Fruit fly (Drosophila melanogaster) whole organism, embryonic: ENCODE measurements around the gene CG45049.

Experiments
- Atf3 ChIP-seq: fragments of 200-800 bp; sonication (Bioruptor generic); optimal IDR thresholded peaks from 3 replicates; lab custom pipeline; 2016; ENCODE audit warnings: missing biosample characterization, missing genetic modification characterization
- CG10147 ChIP-seq: fragments of 200-800 bp; sonication (Bioruptor generic); optimal IDR thresholded peaks from 2 replicates; lab custom pipeline; 2019; ENCODE audit warnings: missing biosample characterization, mild to moderate bottlenecking, missing genetic modification characterization, moderate library complexity
- CG11085 ChIP-seq: fragments of 200-800 bp; sonication (Bioruptor generic); IDR thresholded peaks from 2 replicates; pipeline ENCODE4 v1.3.6; 2022; ENCODE audit warnings: missing biosample characterization, missing genetic modification characterization
- CG13775 ChIP-seq: fragments of 200-800 bp; sonication (Bioruptor generic); optimal IDR thresholded peaks from 3 replicates; lab custom pipeline; 2017; ENCODE audit warnings: missing biosample characterization, mild to moderate bottlenecking, missing genetic modification characterization
- CG17328 ChIP-seq: fragments of 200-800 bp; sonication (Bioruptor generic); IDR thresholded peaks from 2 replicates; pipeline ENCODE4 v1.3.6; 2022; ENCODE audit warnings: missing biosample characterization, missing genetic modification characterization
- CG17359 ChIP-seq: fragments of 200-800 bp; sonication (Bioruptor generic); optimal IDR thresholded peaks from 3 replicates; lab custom pipeline; 2018; ENCODE audit warnings: missing biosample characterization, mild to moderate bottlenecking, missing genetic modification characterization, moderate library complexity
- CG17361 ChIP-seq: fragments of 200-800 bp; sonication (Bioruptor generic); IDR thresholded peaks from 3 replicates; pipeline ENCODE4 v1.3.6; 2022; ENCODE audit warnings: missing biosample characterization, missing genetic modification characterization
- CG17568 ChIP-seq: fragments of 200-800 bp; sonication (Bioruptor generic); optimal IDR thresholded peaks from 2 replicates; lab custom pipeline; 2018; ENCODE audit warnings: missing biosample characterization, mild to moderate bottlenecking, missing genetic modification characterization, moderate library complexity
- CG33557 ChIP-seq: fragments of 200-800 bp; sonication (Bioruptor generic); optimal IDR thresholded peaks from 2 replicates; lab custom pipeline; 2019; ENCODE audit warnings: missing biosample characterization, mild to moderate bottlenecking, missing genetic modification characterization, moderate library complexity
- CG34224 ChIP-seq: fragments of 200-800 bp; sonication (Bioruptor generic); IDR thresholded peaks from 3 replicates; pipeline ENCODE4 v1.3.6; 2022; ENCODE audit warnings: missing biosample characterization, missing genetic modification characterization; ENCODE audit not compliant: partially characterized antibody
- CG42726 ChIP-seq: fragments of 200-800 bp; sonication (Bioruptor generic); IDR thresholded peaks from 2 replicates; pipeline ENCODE4 v1.3.6; 2022; ENCODE audit warnings: missing biosample characterization, missing genetic modification characterization; ENCODE audit not compliant: partially characterized antibody
- CG4404 ChIP-seq: fragments of 200-800 bp; sonication (Bioruptor generic); IDR thresholded peaks from 2 replicates; pipeline ENCODE4 v1.3.6; 2022; ENCODE audit warnings: missing biosample characterization, missing genetic modification characterization
- CG5245 ChIP-seq: fragments of 200-800 bp; sonication (Bioruptor generic); optimal IDR thresholded peaks from 3 replicates; lab custom pipeline; 2016; ENCODE audit warnings: missing biosample characterization, missing genetic modification characterization
- CG7928 ChIP-seq: fragments of 200-800 bp; sonication (Bioruptor generic); optimal IDR thresholded peaks from 2 replicates; lab custom pipeline; 2017; ENCODE audit warnings: missing biosample characterization, mild to moderate bottlenecking, missing genetic modification characterization
- CG8290 ChIP-seq, 3 experiments: fragments of 200-800 bp; sonication (Bioruptor generic); optimal IDR thresholded peaks; 2 replicates each; lab custom pipeline; 2016 to 2019; ENCODE audit warnings: missing biosample characterization in 3 of 3, missing genetic modification characterization in 3 of 3, mild to moderate bottlenecking in 2 of 3, moderate library complexity in 1 of 3
- CG8359 ChIP-seq: fragments of 200-800 bp; sonication (Bioruptor generic); optimal IDR thresholded peaks from 2 replicates; lab custom pipeline; 2017; ENCODE audit warnings: missing biosample characterization, mild to moderate bottlenecking, missing genetic modification characterization, borderline replicate concordance
- D19A ChIP-seq: fragments of 200-800 bp; optimal IDR thresholded peaks from 3 replicates; lab custom pipeline; 2019; ENCODE audit warnings: missing biosample characterization, mild to moderate bottlenecking, missing genetic modification characterization, moderate library complexity
- Drgx ChIP-seq: fragments of 200-800 bp; sonication (Bioruptor generic); IDR thresholded peaks from 2 replicates; pipeline ENCODE4 v1.3.6; 2022; ENCODE audit warnings: missing biosample characterization, missing genetic modification characterization
- E2f2 ChIP-seq: fragments of 200-800 bp; sonication (Bioruptor generic); IDR thresholded peaks from 2 replicates; pipeline ENCODE4 v1.3.6; 2022; ENCODE audit warnings: missing biosample characterization, missing genetic modification characterization
- Elba2 ChIP-seq: fragments of 200-800 bp; sonication (Bioruptor generic); optimal IDR thresholded peaks from 3 replicates; lab custom pipeline; 2016; ENCODE audit warnings: missing biosample characterization, missing genetic modification characterization
- GATAe ChIP-seq: fragments of 200-800 bp; sonication (Bioruptor generic); conservative IDR thresholded peaks from 2 replicates; pipeline ENCODE4 v1.3.6; 2022; ENCODE audit warnings: missing biosample characterization, missing genetic modification characterization
- Gug ChIP-seq: fragments of 200-800 bp; sonication (Bioruptor generic); IDR thresholded peaks from 4 replicates; pipeline ENCODE4 v1.3.6; 2022; ENCODE audit warnings: missing biosample characterization, missing genetic modification characterization
- H2.0 ChIP-seq: fragments of 200-800 bp; sonication (Bioruptor generic); IDR thresholded peaks from 2 replicates; pipeline ENCODE4 v1.3.6; 2022; ENCODE audit warnings: missing biosample characterization, missing genetic modification characterization
- Hey ChIP-seq: fragments of 200-800 bp; sonication (Bioruptor generic); optimal IDR thresholded peaks from 3 replicates; lab custom pipeline; 2018; ENCODE audit warnings: missing biosample characterization, mild to moderate bottlenecking, missing genetic modification characterization
- HmgD ChIP-seq: fragments of 200-800 bp; sonication (Bioruptor generic); optimal IDR thresholded peaks from 3 replicates; lab custom pipeline; 2016; ENCODE audit warnings: missing biosample characterization, missing genetic modification characterization
- HmgZ ChIP-seq: fragments of 200-800 bp; sonication (Bioruptor generic); optimal IDR thresholded peaks from 2 replicates; lab custom pipeline; 2018; ENCODE audit warnings: missing biosample characterization, mild to moderate bottlenecking, missing genetic modification characterization
- Hr39 ChIP-seq: fragments of >200 bp; optimal IDR thresholded peaks from 2 replicates; lab custom pipeline; 2017
- Lpt ChIP-seq: fragments of >200 bp; optimal IDR thresholded peaks from 2 replicates; lab custom pipeline; 2018; ENCODE audit warnings: missing biosample characterization, missing genetic modification characterization
- Ptx1 ChIP-seq: fragments of 200-800 bp; sonication (Bioruptor generic); IDR thresholded peaks from 2 replicates; pipeline ENCODE4 v1.3.6; 2022; ENCODE audit warnings: missing biosample characterization, missing genetic modification characterization
- Rx ChIP-seq: fragments of 200-800 bp; sonication (Bioruptor generic); IDR thresholded peaks from 2 replicates; pipeline ENCODE4 v1.3.6; 2022; ENCODE audit warnings: missing biosample characterization, missing genetic modification characterization
- Sry-δ ChIP-seq: fragments of 200-800 bp; sonication (Bioruptor generic); optimal IDR thresholded peaks from 2 replicates; lab custom pipeline; 2016; ENCODE audit warnings: missing biosample characterization, missing genetic modification characterization
- Xrp1 ChIP-seq: fragments of 200-800 bp; sonication (Bioruptor generic); IDR thresholded peaks from 2 replicates; pipeline ENCODE4 v1.3.6; 2022; ENCODE audit warnings: missing biosample characterization, missing genetic modification characterization
- YL-1 ChIP-seq: fragments of 200-800 bp; sonication (Bioruptor generic); optimal IDR thresholded peaks from 3 replicates; lab custom pipeline; 2017; ENCODE audit warnings: missing biosample characterization, mild to moderate bottlenecking, missing genetic modification characterization
- ab ChIP-seq: fragments of 200-800 bp; sonication (Bioruptor generic); optimal IDR thresholded peaks from 2 replicates; lab custom pipeline; 2016; ENCODE audit warnings: missing biosample characterization, missing genetic modification characterization
- ac ChIP-seq: fragments of 200-800 bp; sonication (Bioruptor generic); optimal IDR thresholded peaks from 3 replicates; lab custom pipeline; 2017; ENCODE audit warnings: missing biosample characterization, mild to moderate bottlenecking, missing genetic modification characterization
- ase ChIP-seq: fragments of 200-800 bp; sonication (Bioruptor generic); IDR thresholded peaks from 3 replicates; pipeline ENCODE4 v1.3.6; 2022; ENCODE audit warnings: missing biosample characterization, missing genetic modification characterization
- br ChIP-seq: fragments of >200 bp; optimal IDR thresholded peaks from 2 replicates; lab custom pipeline; 2017
- chinmo ChIP-seq: fragments of 200-800 bp; sonication (Bioruptor generic); IDR thresholded peaks from 4 replicates; pipeline ENCODE4 v1.3.6; 2022; ENCODE audit warnings: missing biosample characterization, missing genetic modification characterization; ENCODE audit not compliant: partially characterized antibody
- croc ChIP-seq: fragments of 200-800 bp; sonication (Bioruptor generic); conservative IDR thresholded peaks from 3 replicates; pipeline ENCODE4 v1.3.6; 2022; ENCODE audit warnings: missing biosample characterization, missing genetic modification characterization
- disco-r ChIP-seq: fragments of 200-800 bp; sonication (Bioruptor generic); optimal IDR thresholded peaks from 2 replicates; lab custom pipeline; 2016; ENCODE audit warnings: missing biosample characterization, missing genetic modification characterization
- ems ChIP-seq: fragments of 200-800 bp; sonication (Bioruptor generic); optimal IDR thresholded peaks from 3 replicates; lab custom pipeline; 2016; ENCODE audit warnings: missing biosample characterization, missing genetic modification characterization
- exex ChIP-seq: fragments of 200-800 bp; sonication (Bioruptor generic); optimal IDR thresholded peaks from 4 replicates; lab custom pipeline; 2018; ENCODE audit warnings: missing biosample characterization, mild to moderate bottlenecking, missing genetic modification characterization, moderate library complexity
- her ChIP-seq: fragments of 200-800 bp; sonication (Bioruptor generic); optimal IDR thresholded peaks from 2 replicates; lab custom pipeline; 2016; ENCODE audit warnings: missing biosample characterization, missing genetic modification characterization
- kah ChIP-seq: fragments of 200-800 bp; sonication (Bioruptor generic); optimal IDR thresholded peaks from 2 replicates; lab custom pipeline; 2018; ENCODE audit warnings: missing biosample characterization, mild to moderate bottlenecking, missing genetic modification characterization
- ken ChIP-seq: fragments of 200-800 bp; sonication (Bioruptor generic); IDR thresholded peaks from 3 replicates; pipeline ENCODE4 v1.3.6; 2022; ENCODE audit warnings: missing biosample characterization, missing genetic modification characterization
- lilli ChIP-seq: fragments of 200-800 bp; sonication (Bioruptor generic); optimal IDR thresholded peaks from 3 replicates; lab custom pipeline; 2016; ENCODE audit warnings: missing biosample characterization, missing genetic modification characterization
- repo ChIP-seq: fragments of 200-800 bp; sonication (Bioruptor generic); optimal IDR thresholded peaks from 2 replicates; lab custom pipeline; 2016; ENCODE audit warnings: missing biosample characterization, missing genetic modification characterization
- slp2 ChIP-seq: fragments of 200-800 bp; sonication (Bioruptor generic); optimal IDR thresholded peaks from 2 replicates; lab custom pipeline; 2016; ENCODE audit warnings: missing biosample characterization, missing genetic modification characterization
- sna ChIP-seq: fragments of 200-800 bp; sonication (Bioruptor generic); IDR thresholded peaks from 2 replicates; pipeline ENCODE4 v1.3.6; 2022; ENCODE audit warnings: missing biosample characterization, missing genetic modification characterization; ENCODE audit not compliant: partially characterized antibody
- stc ChIP-seq: fragments of 200-800 bp; sonication (Bioruptor generic); IDR thresholded peaks from 2 replicates; pipeline ENCODE4 v1.3.6; 2022; ENCODE audit warnings: missing biosample characterization, missing genetic modification characterization
- usp ChIP-seq: fragments of >200 bp; optimal IDR thresholded peaks from 2 replicates; lab custom pipeline; 2017; ENCODE audit warnings: missing biosample characterization, missing genetic modification characterization
- vvl ChIP-seq: fragments of 200-800 bp; sonication (Bioruptor generic); IDR thresholded peaks from 2 replicates; pipeline ENCODE4 v1.3.6; 2022; ENCODE audit warnings: missing biosample characterization, missing genetic modification characterization
- zen ChIP-seq: fragments of 200-800 bp; sonication (Bioruptor generic); optimal IDR thresholded peaks from 3 replicates; lab custom pipeline; 2018; ENCODE audit warnings: missing biosample characterization, mild to moderate bottlenecking, missing genetic modification characterization, moderate library complexity

CG45049 gene

DNA sequence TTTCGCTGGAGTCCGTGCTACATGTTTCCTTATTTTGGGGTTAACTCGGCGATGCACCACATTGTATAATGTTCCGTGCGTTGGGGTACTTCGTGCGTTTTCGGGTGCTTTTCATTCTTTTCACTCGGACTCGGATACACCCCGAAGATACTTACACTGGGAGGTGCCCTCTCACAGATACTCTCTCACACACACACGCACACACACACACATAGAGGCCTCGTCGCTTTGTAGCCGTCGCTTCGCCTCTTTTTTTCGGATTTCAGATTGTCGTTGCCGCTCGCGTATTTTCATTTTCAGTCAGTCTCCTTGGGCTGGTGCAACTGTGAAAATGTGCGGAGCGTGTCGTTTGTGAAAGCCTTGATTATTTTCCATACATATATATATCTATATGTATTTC lies 54.6 kb downstream of the CG45049 start (continued):
- peak; percentile 91 for TF ChIP-seq chinmo (GFP tag; lab: Robert Waterston, UW)
- TF ChIP-seq CG7928: no peak
- no peak for TF ChIP-seq Rx (GFP tag; lab: Robert Waterston, UW)
- TF ChIP-seq CG34224 (GFP tag; lab: Robert Waterston, UW): 0 out of 3 replicates have a peak, but pooled peaks have one; percentile 9
- TF ChIP-seq CG33557: no peak
- no peak for TF ChIP-seq Hey
- TF ChIP-seq GATAe (GFP tag; lab: Robert Waterston, UW): no peak
- no peak for TF ChIP-seq Lpt (GFP tag; lab: Kevin White, UChicago)
- TF ChIP-seq D19A: no peak
- no peak for TF ChIP-seq CG11085 (GFP tag; lab: Robert Waterston, UW)
- 0 out of 3 replicates have a peak, but pooled peaks have one; percentile 46 for TF ChIP-seq ken
- TF ChIP-seq Drgx (GFP tag; lab: Robert Waterston, UW): peak; percentile 80
- no peak for TF ChIP-seq repo
- no peak for TF ChIP-seq disco-r (GFP tag; lab: Kevin White, UChicago)
- no peak for TF ChIP-seq CG8290 (GFP tag; optimal IDR thresholded peaks at IDR 0.05; lab: Kevin White, UChicago)
- TF ChIP-seq CG8290 (tag; optimal IDR thresholded peaks at IDR 0.05; lab: Kevin White, UChicago): no peak
- TF ChIP-seq HmgD (GFP tag; lab: Kevin White, UChicago): no peak
- no peak for TF ChIP-seq Hr39
- TF ChIP-seq E2f2 (GFP tag; lab: Robert Waterston, UW): peak; percentile 33
- TF ChIP-seq vvl (GFP tag; lab: Robert Waterston, UW): peak; percentile 48; the same call in 1 of the 2 replicates
- no peak for TF ChIP-seq H2.0 (GFP tag; lab: Robert Waterston, UW)
- no peak for TF ChIP-seq sna
- TF ChIP-seq stc (GFP tag; lab: Robert Waterston, UW): no peak
- peak; percentile 8 for TF ChIP-seq zen (tag; lab: Kevin White, UChicago)
- TF ChIP-seq CG10147 (GFP tag; lab: Kevin White, UChicago): peak; percentile 49
- TF ChIP-seq CG13775 (GFP tag; lab: Kevin White, UChicago): no peak
- peak; percentile 32 for TF ChIP-seq Xrp1
- TF ChIP-seq CG17568 (GFP tag; lab: Kevin White, UChicago): no peak
- no peak for TF ChIP-seq her (GFP tag; lab: Kevin White, UChicago)
- no peak for TF ChIP-seq CG17328 (GFP tag; lab: Robert Waterston, UW)
- TF ChIP-seq CG4404: no peak
- TF ChIP-seq CG17359 (tag; lab: Kevin White, UChicago): peak; percentile 2
- no peak for TF ChIP-seq CG5245 (GFP tag; lab: Kevin White, UChicago)
- no peak for TF ChIP-seq ems (GFP tag; lab: Kevin White, UChicago)
- no peak for TF ChIP-seq YL-1
- no peak for TF ChIP-seq Gug (GFP tag; lab: Robert Waterston, UW)
- no peak for TF ChIP-seq slp2 (GFP tag; lab: Kevin White, UChicago)
- no peak for TF ChIP-seq CG42726 (GFP tag; lab: Robert Waterston, UW)
- TF ChIP-seq HmgZ (tag; lab: Kevin White, UChicago): no peak
- TF ChIP-seq br: no peak
- no peak for TF ChIP-seq CG17361
- TF ChIP-seq usp: no peak
- TF ChIP-seq Elba2: no peak
- no peak for TF ChIP-seq CG8359
- TF ChIP-seq kah: peak; percentile 17
- TF ChIP-seq ac (GFP tag; lab: Kevin White, UChicago): no peak
- TF ChIP-seq Atf3 (GFP tag; lab: Kevin White, UChicago): no peak
- TF ChIP-seq Ptx1 (GFP tag; lab: Robert Waterston, UW): no peak
- no peak for TF ChIP-seq Sry-δ (GFP tag; lab: Kevin White, UChicago)
- TF ChIP-seq lilli (GFP tag; lab: Kevin White, UChicago): no peak
- no peak for TF ChIP-seq exex (tag; lab: Kevin White, UChicago)
- TF ChIP-seq croc (GFP tag; lab: Robert Waterston, UW): no peak
- no peak for TF ChIP-seq ab
- TF ChIP-seq ase (GFP tag; lab: Robert Waterston, UW): no peak
